Fruit fly (Drosophila melanogaster): Measurements from ENCODE around the gene CG13361.

The CG13361 gene

DNA sequence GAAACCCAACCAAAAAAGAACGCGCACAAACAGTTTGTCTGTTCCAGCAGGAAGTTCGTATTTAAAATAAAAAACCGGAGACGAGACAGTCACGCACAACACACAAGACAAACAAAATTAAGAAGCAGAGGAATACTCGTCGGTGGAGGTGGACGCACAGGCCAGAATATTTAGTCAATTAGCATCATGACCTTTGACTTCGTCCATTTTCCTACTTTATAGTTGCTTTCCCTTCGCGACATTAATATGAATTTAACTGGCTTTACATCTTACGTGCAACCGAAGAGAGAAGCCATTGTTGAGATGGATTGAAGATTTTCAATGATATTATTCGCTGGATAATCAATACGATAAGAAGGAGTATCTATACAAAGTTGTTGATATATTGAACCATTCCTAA lies 51.0 kb downstream of the CG13361 start:
- no peak for TF ChIP-seq noc (tag; optimal IDR thresholded peaks at IDR 0.05)

Measured in whole organism, larva.